Worm (Caenorhabditis elegans) whole organism, L3 larva: ENCODE measurements around the gene twk-6.

ENCODE experiments used
- R02D3.7 ChIP-seq: fragments of 150-350 bp; optimal IDR thresholded peaks from 2 replicates; lab custom pipeline; 2014; ENCODE audit warnings: missing biosample characterization, missing genetic modification characterization
- ZK546.5 ChIP-seq: sonication (generic microtip); optimal IDR thresholded peaks from 2 replicates; lab custom pipeline; 2017; ENCODE audit warnings: missing biosample characterization, missing genetic modification characterization
- aly-2 ChIP-seq: fragments of 150-350 bp; optimal IDR thresholded peaks from 2 replicates; lab custom pipeline; 2014; ENCODE audit warnings: missing biosample characterization, missing genetic modification characterization
- ama-1 ChIP-seq: fragments of 150-350 bp; optimal IDR thresholded peaks from 2 replicates; lab custom pipeline; 2018
- ceh-16 ChIP-seq: sonication (generic microtip); optimal IDR thresholded peaks from 2 replicates; lab custom pipeline; 2017; ENCODE audit warnings: missing biosample characterization, missing genetic modification characterization
- ceh-28 ChIP-seq: fragments of 150-350 bp; optimal IDR thresholded peaks from 2 replicates; lab custom pipeline; 2014; ENCODE audit warnings: missing biosample characterization, missing genetic modification reagents, missing genetic modification characterization
- ceh-9 ChIP-seq: sonication (generic microtip); optimal IDR thresholded peaks from 2 replicates; lab custom pipeline; 2018; ENCODE audit warnings: missing biosample characterization, missing genetic modification characterization
- egl-27 ChIP-seq: sonication (generic microtip); optimal IDR thresholded peaks from 4 replicates; lab custom pipeline; 2017; ENCODE audit warnings: missing biosample characterization, missing genetic modification reagents, missing genetic modification characterization
- egl-5 ChIP-seq: fragments of 150-350 bp; optimal IDR thresholded peaks from 2 replicates; lab custom pipeline; 2017; ENCODE audit warnings: missing biosample characterization, missing genetic modification reagents, missing genetic modification characterization, inconsistent platforms
- elt-1 ChIP-seq: fragments of 150-350 bp; optimal IDR thresholded peaks from 2 replicates; lab custom pipeline; 2014; ENCODE audit warnings: missing biosample characterization, missing genetic modification characterization
- elt-2 ChIP-seq: sonication (generic microtip); optimal IDR thresholded peaks from 2 replicates; lab custom pipeline; 2016; ENCODE audit warnings: missing genetic modification reagents, mild to moderate bottlenecking, missing genetic modification characterization, missing compliant biosample characterization
- elt-3 ChIP-seq, 3 experiments: fragments of 150-350 bp in 1 of 3; sonication (generic microtip) in 2 of 3; optimal IDR thresholded peaks; 2 replicates in 2 of 3; 4 replicates in 1 of 3; lab custom pipeline; 2014 to 2017; ENCODE audit warnings: missing biosample characterization in 3 of 3, missing genetic modification characterization in 3 of 3
- fkh-10 ChIP-seq: sonication (generic microtip); optimal IDR thresholded peaks from 2 replicates; lab custom pipeline; 2017; ENCODE audit warnings: missing biosample characterization, missing genetic modification reagents, missing genetic modification characterization
- fos-1 ChIP-seq: fragments of 150-350 bp; optimal IDR thresholded peaks from 2 replicates; lab custom pipeline; 2014; ENCODE audit warnings: missing biosample characterization, missing genetic modification characterization
- hmg-11 ChIP-seq: sonication (generic microtip); optimal IDR thresholded peaks from 2 replicates; lab custom pipeline; 2016; ENCODE audit warnings: missing genetic modification characterization, missing compliant biosample characterization
- jun-1 ChIP-seq: fragments of 150-350 bp; optimal IDR thresholded peaks from 2 replicates; lab custom pipeline; 2014; ENCODE audit warnings: missing biosample characterization, missing genetic modification reagents, missing genetic modification characterization
- lin-15B ChIP-seq: fragments of 150-350 bp; optimal IDR thresholded peaks from 2 replicates; lab custom pipeline; 2014; ENCODE audit warnings: missing biosample characterization, missing genetic modification characterization
- lin-39 ChIP-seq: fragments of 150-350 bp; optimal IDR thresholded peaks from 2 replicates; lab custom pipeline; 2018; ENCODE audit warnings: missing biosample characterization, missing genetic modification reagents, missing genetic modification characterization
- lsy-12 ChIP-seq: sonication (generic microtip); optimal IDR thresholded peaks from 2 replicates; lab custom pipeline; 2016; ENCODE audit warnings: mild to moderate bottlenecking, missing genetic modification characterization, missing compliant biosample characterization
- mdl-1 ChIP-seq: fragments of 150-350 bp; optimal IDR thresholded peaks from 2 replicates; lab custom pipeline; 2014; ENCODE audit warnings: missing biosample characterization, missing genetic modification characterization
- mml-1 ChIP-seq: fragments of 150-350 bp; sonication (generic microtip); optimal IDR thresholded peaks from 3 replicates; lab custom pipeline; 2014; ENCODE audit warnings: missing biosample characterization, missing genetic modification characterization
- nfya-1 ChIP-seq: sonication (generic microtip); optimal IDR thresholded peaks from 2 replicates; lab custom pipeline; 2017; ENCODE audit warnings: missing genetic modification characterization, mild to moderate bottlenecking, missing compliant biosample characterization, antibody characterized with exemption, moderate library complexity; ENCODE audit not compliant: insufficient read depth
- nhr-11 ChIP-seq: fragments of 150-350 bp; optimal IDR thresholded peaks from 2 replicates; lab custom pipeline; 2014; ENCODE audit warnings: missing biosample characterization, missing genetic modification characterization
- nhr-12 ChIP-seq: fragments of 150-350 bp; optimal IDR thresholded peaks from 2 replicates; lab custom pipeline; 2014; ENCODE audit warnings: missing biosample characterization, missing genetic modification characterization
- nhr-23 ChIP-seq: fragments of 150-350 bp; optimal IDR thresholded peaks from 2 replicates; lab custom pipeline; 2014; ENCODE audit warnings: missing biosample characterization, missing genetic modification reagents, missing genetic modification characterization
- nhr-237 ChIP-seq: fragments of 150-350 bp; optimal IDR thresholded peaks from 2 replicates; lab custom pipeline; 2014; ENCODE audit warnings: missing biosample characterization, missing genetic modification characterization
- nhr-25 ChIP-seq: sonication (generic microtip); optimal IDR thresholded peaks from 2 replicates; lab custom pipeline; 2017; ENCODE audit warnings: missing biosample characterization, missing genetic modification characterization
- nhr-28 ChIP-seq: fragments of 150-350 bp; optimal IDR thresholded peaks from 2 replicates; lab custom pipeline; 2014; ENCODE audit warnings: missing biosample characterization, missing genetic modification characterization
- nhr-43 ChIP-seq: sonication (generic microtip); optimal IDR thresholded peaks from 2 replicates; lab custom pipeline; 2016; ENCODE audit warnings: mild to moderate bottlenecking, missing genetic modification characterization, missing compliant biosample characterization; ENCODE audit not compliant: poor library complexity, severe bottlenecking
- nhr-67 ChIP-seq: fragments of 150-350 bp; optimal IDR thresholded peaks from 2 replicates; lab custom pipeline; 2014; ENCODE audit warnings: missing biosample characterization, missing genetic modification characterization
- nhr-76 ChIP-seq: fragments of 150-350 bp; sonication (generic microtip); optimal IDR thresholded peaks from 5 replicates; lab custom pipeline; 2014; ENCODE audit warnings: missing biosample characterization, missing genetic modification characterization
- pha-4 ChIP-seq: fragments of 150-350 bp; optimal IDR thresholded peaks from 2 replicates; lab custom pipeline; 2014; ENCODE audit warnings: missing biosample characterization, missing genetic modification reagents, missing genetic modification characterization
- pqm-1 ChIP-seq: fragments of 150-350 bp; optimal IDR thresholded peaks from 2 replicates; lab custom pipeline; 2017; ENCODE audit warnings: missing biosample characterization, missing genetic modification characterization, inconsistent platforms
- skn-1 ChIP-seq: fragments of 150-350 bp; optimal IDR thresholded peaks from 2 replicates; lab custom pipeline; 2014; ENCODE audit warnings: missing biosample characterization, missing genetic modification characterization
- snpc-4 ChIP-seq: fragments of 150-350 bp; optimal IDR thresholded peaks from 2 replicates; lab custom pipeline; 2014; ENCODE audit warnings: missing biosample characterization, missing genetic modification characterization
- tbx-2 ChIP-seq: sonication (generic microtip); optimal IDR thresholded peaks from 2 replicates; lab custom pipeline; 2016; ENCODE audit warnings: mild to moderate bottlenecking, missing genetic modification characterization, missing compliant biosample characterization
- unc-62 ChIP-seq: fragments of 150-350 bp; sonication (generic microtip); optimal IDR thresholded peaks from 4 replicates; lab custom pipeline; 2014; ENCODE audit warnings: missing biosample characterization, missing genetic modification reagents, missing genetic modification characterization
- ztf-11 ChIP-seq: fragments of 150-350 bp; optimal IDR thresholded peaks from 2 replicates; lab custom pipeline; 2014; ENCODE audit warnings: missing biosample characterization, missing genetic modification characterization
- ztf-4 ChIP-seq: fragments of 150-350 bp; optimal IDR thresholded peaks from 2 replicates; lab custom pipeline; 2014; ENCODE audit warnings: missing biosample characterization, missing genetic modification characterization

The twk-6 gene

ce11 chrIII:4721750-4722149, 21.0 kb upstream of the twk-6 start, which contains the start of gene acy-1:
Gene acy-1, plus strand, starts transcription at chrIII:4722095.
- no peak for TF ChIP-seq jun-1 (tag; lab: Kevin White, UChicago)
- peak; percentile 1 for TF ChIP-seq ceh-28 (tag; lab: Kevin White, UChicago)
- no peak for TF ChIP-seq nhr-237 (tag; lab: Kevin White, UChicago)
- TF ChIP-seq tbx-2 (tag; lab: Kevin White, UChicago): peak; percentile 21
- no peak for TF ChIP-seq egl-27 (tag; lab: Kevin White, UChicago)
- TF ChIP-seq nhr-67 (tag; lab: Kevin White, UChicago): no peak
- no peak for TF ChIP-seq lsy-12 (tag; lab: Kevin White, UChicago)
- TF ChIP-seq mml-1 (tag; lab: Kevin White, UChicago): no peak
- no peak for TF ChIP-seq mdl-1 (tag; lab: Kevin White, UChicago)
- TF ChIP-seq lin-15B: peak; percentile 79
- peak; percentile 46 for TF ChIP-seq elt-1 (tag; lab: Kevin White, UChicago)
- TF ChIP-seq ZK546.5: no peak
- no peak for TF ChIP-seq elt-2 (tag; lab: Kevin White, UChicago)
- TF ChIP-seq fkh-10: peak; percentile 23
- no peak for TF ChIP-seq nhr-43 (tag; lab: Kevin White, UChicago)
- TF ChIP-seq nfya-1: peak; percentile 93
- TF ChIP-seq ceh-9: no peak
- TF ChIP-seq hmg-11 (tag; lab: Kevin White, UChicago): peak; percentile 93
- peak; percentile 91 for TF ChIP-seq lin-39 (tag; lab: Kevin White, UChicago)
- TF ChIP-seq R02D3.7 (tag; lab: Kevin White, UChicago): peak; percentile 8
- no peak for TF ChIP-seq ceh-16
- peak; percentile 78 for TF ChIP-seq pha-4 (tag; lab: Kevin White, UChicago)
- peak; percentile 7 for TF ChIP-seq unc-62
- TF ChIP-seq skn-1 (tag; lab: Kevin White, UChicago): no peak
- peak; percentile 91 for TF ChIP-seq egl-5
- TF ChIP-seq nhr-23 (tag; lab: Kevin White, UChicago): peak; percentile 48
- no peak for TF ChIP-seq aly-2 (tag; lab: Kevin White, UChicago)
- no peak for TF ChIP-seq elt-3 (tag; optimal IDR thresholded peaks at IDR 0.05; lab: Kevin White, UChicago)
- TF ChIP-seq ztf-4 (tag; lab: Kevin White, UChicago): no peak
- TF ChIP-seq nhr-12 (tag; lab: Kevin White, UChicago): no peak
- no peak for TF ChIP-seq ama-1 (lab: Kevin White, UChicago)
- TF ChIP-seq ztf-11 (tag; lab: Kevin White, UChicago): no peak
- TF ChIP-seq fos-1: no peak
- TF ChIP-seq nhr-11 (tag; lab: Kevin White, UChicago): peak; percentile 59
- peak; percentile 51 for TF ChIP-seq snpc-4 (tag; lab: Kevin White, UChicago)

- TF ChIP-seq egl-5 (peak; percentile 33), ztf-4 (tag; lab: Kevin White, UChicago) (no peak), aly-2 (tag; lab: Kevin White, UChicago) (no peak), nfya-1 (peak; percentile 50), elt-3 (tag; optimal IDR thresholded peaks at IDR 0.05; lab: Kevin White, UChicago) (no peak), lin-39 (tag; lab: Kevin White, UChicago) (peak; percentile 6), fkh-10 (peak; percentile 24), nhr-25 (tag; lab: Kevin White, UChicago) (no peak), ceh-28 (tag; lab: Kevin White, UChicago) (no peak), pqm-1 (tag; lab: Kevin White, UChicago) (no peak), snpc-4 (tag; lab: Kevin White, UChicago) (no peak), nhr-11 (tag; lab: Kevin White, UChicago) (no peak)
These were observed 18.8 kb upstream of the twk-6 start for ce11 chrIII:4723922-4724321.

DNA sequence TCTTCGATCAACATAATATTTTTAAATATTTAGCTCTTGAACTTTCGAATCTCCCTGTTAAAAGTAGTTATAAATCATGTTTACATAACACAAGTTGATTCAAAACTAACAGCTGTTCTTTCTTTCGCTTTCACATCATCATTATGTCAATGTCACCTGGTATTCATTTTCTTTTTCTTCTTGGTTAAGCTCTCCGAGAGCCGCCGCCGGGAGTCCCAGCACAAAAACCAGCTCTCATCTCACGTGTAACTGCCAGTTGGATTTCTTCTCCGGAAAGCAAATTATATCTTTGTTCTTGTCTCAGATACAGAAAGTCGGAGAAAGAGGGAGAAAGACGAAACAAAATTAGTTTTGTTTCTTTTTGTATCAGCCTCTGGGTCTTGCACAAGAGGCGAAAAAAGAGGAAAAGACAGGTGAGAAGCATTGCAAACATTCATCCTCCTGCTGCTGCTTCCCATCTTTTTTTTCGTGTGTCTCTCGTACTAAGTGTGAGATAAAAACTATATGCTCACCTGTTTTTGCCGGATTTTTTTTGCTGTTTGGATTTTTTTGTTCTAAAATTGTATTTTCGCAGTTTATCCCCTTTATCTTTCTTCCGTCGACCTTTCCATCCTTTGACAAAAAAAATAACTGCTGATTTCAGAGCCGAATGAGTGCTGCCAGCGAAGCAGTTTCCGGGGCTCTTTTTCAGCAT, 11.3 kb upstream of the twk-6 start, which contains the start of gene F17C8.3:
F17C8.3 (plus strand) TSS at position 644 of the 694 bp plus-strand sequence.
- peak; percentile 10 for TF ChIP-seq mdl-1 (tag; lab: Kevin White, UChicago)
- TF ChIP-seq fkh-10: no peak
- TF ChIP-seq tbx-2 (tag; lab: Kevin White, UChicago): no peak
- TF ChIP-seq nhr-28: no peak
- TF ChIP-seq ama-1 (lab: Kevin White, UChicago): no peak
- no peak for TF ChIP-seq ztf-4 (tag; lab: Kevin White, UChicago)
- no peak for TF ChIP-seq ceh-28 (tag; lab: Kevin White, UChicago)
- no peak for TF ChIP-seq aly-2 (tag; lab: Kevin White, UChicago)
- TF ChIP-seq elt-1 (tag; lab: Kevin White, UChicago): no peak
- no peak for TF ChIP-seq nhr-76
- no peak for TF ChIP-seq ZK546.5
- TF ChIP-seq snpc-4 (tag; lab: Kevin White, UChicago): no peak
- TF ChIP-seq nfya-1: peak; percentile 48
